Worm (Caenorhabditis elegans) whole organism, L1 larva: Measurements from ENCODE around the gene srd-47.

Source experiments
- dpl-1 ChIP-seq, 3 experiments: fragments of 150-350 bp in 2 of 3; sonication (generic microtip) in 1 of 3; optimal IDR thresholded peaks; 2 replicates each; lab custom pipeline; 2014 to 2017; ENCODE audit warnings: missing biosample characterization in 3 of 3, missing genetic modification characterization in 3 of 3, missing genetic modification reagents in 3 of 3
- egl-27 ChIP-seq, 2 experiments: fragments of 150-350 bp in 1 of 2; sonication (generic microtip); optimal IDR thresholded peaks; 3 replicates each; lab custom pipeline; 2017 to 2018; ENCODE audit warnings: missing biosample characterization in 2 of 2, missing genetic modification characterization in 2 of 2, missing genetic modification reagents in 2 of 2
- fkh-10 ChIP-seq: sonication (generic microtip); optimal IDR thresholded peaks from 2 replicates; lab custom pipeline; 2017; ENCODE audit warnings: missing biosample characterization, missing genetic modification reagents, missing genetic modification characterization
- grh-1 ChIP-seq: fragments of 200-800 bp; sonication (Bioruptor generic); IDR thresholded peaks from 2 replicates; pipeline ENCODE4 v1.3.6; 2022; ENCODE audit warnings: missing genetic modification reagents, missing genetic modification characterization, missing compliant biosample characterization
- lin-15B ChIP-seq: fragments of 150-350 bp; sonication (generic microtip); optimal IDR thresholded peaks from 3 replicates; lab custom pipeline; 2014; ENCODE audit warnings: missing biosample characterization, missing genetic modification characterization
- mef-2 ChIP-seq: fragments of 150-350 bp; optimal IDR thresholded peaks from 2 replicates; lab custom pipeline; 2014; ENCODE audit warnings: missing biosample characterization, missing genetic modification characterization
- snpc-4 ChIP-seq: fragments of 150-350 bp; optimal IDR thresholded peaks from 2 replicates; lab custom pipeline; 2014; ENCODE audit warnings: missing biosample characterization, missing genetic modification characterization
- sup-37 ChIP-seq: fragments of 200-800 bp; sonication (Bioruptor generic); optimal IDR thresholded peaks from 2 replicates; lab custom pipeline; 2018; ENCODE audit warnings: mild to moderate bottlenecking, missing genetic modification characterization, missing compliant biosample characterization
- zag-1 ChIP-seq: fragments of 150-350 bp; optimal IDR thresholded peaks from 2 replicates; lab custom pipeline; 2014; ENCODE audit warnings: missing biosample characterization, missing genetic modification characterization
- ztf-11 ChIP-seq, 2 experiments: sonication (generic microtip); optimal IDR thresholded peaks; 2 replicates each; lab custom pipeline; 2016 to 2017; ENCODE audit warnings: missing genetic modification characterization in 2 of 2, missing biosample characterization in 1 of 2, missing compliant biosample characterization in 1 of 2

DNA sequence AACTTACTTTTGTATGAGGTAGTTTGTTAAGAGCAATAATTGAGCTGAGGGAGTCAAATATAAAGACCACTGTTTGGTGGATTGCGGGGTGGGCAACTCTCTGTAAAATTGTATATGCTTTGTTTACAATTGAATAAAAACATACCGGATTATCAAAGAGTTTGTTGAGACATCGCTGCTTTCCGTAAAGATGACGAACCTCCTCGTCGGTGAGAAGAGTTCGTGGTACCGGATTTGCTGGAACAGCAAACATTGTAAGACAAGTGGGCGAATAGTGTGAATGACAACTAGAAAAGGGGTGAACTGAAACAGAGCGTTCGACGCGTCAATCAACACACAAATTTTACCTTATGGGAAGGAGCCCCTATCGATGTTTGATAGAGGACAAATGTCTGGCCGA, 37.0 kb upstream of the srd-47 start, which contains the start of gene W06D11.2:
- no peak for TF ChIP-seq fkh-10 (GFP tag; lab: Kevin White, UChicago)
- TF ChIP-seq grh-1 (GFP tag; lab: Robert Waterston, UW), result no peak
- TF ChIP-seq egl-27 (tag; optimal IDR thresholded peaks at IDR 0.05; lab: Kevin White, UChicago), result no peak
- no peak for TF ChIP-seq zag-1 (tag; lab: Kevin White, UChicago)
- no peak for TF ChIP-seq ztf-11 (tag; optimal IDR thresholded peaks at IDR 0.05; lab: Kevin White, UChicago)
- no peak for TF ChIP-seq lin-15B (tag; lab: Kevin White, UChicago)
- TF ChIP-seq dpl-1 (GFP tag; optimal IDR thresholded peaks at IDR 0.05; lab: Kevin White, UChicago), result no peak
- TF ChIP-seq snpc-4 (tag; lab: Kevin White, UChicago), result no peak
- no peak for TF ChIP-seq mef-2 (tag; lab: Kevin White, UChicago)
- TF ChIP-seq sup-37 (GFP tag; lab: Kevin White, UChicago), result no peak
